Worm (Caenorhabditis elegans) whole organism, L3 larva: ENCODE results near the gene sru-45.
A peak's percentile ranks its signal among the peaks of the same experiment; 100 is the strongest.

ENCODE experiments used
- daf-12 ChIP-seq: fragments of 150-350 bp; optimal IDR thresholded peaks from 2 replicates; lab custom pipeline; 2014; ENCODE audit warnings: missing biosample characterization, missing genetic modification reagents, missing genetic modification characterization
- elt-2 ChIP-seq: sonication (generic microtip); optimal IDR thresholded peaks from 2 replicates; lab custom pipeline; 2016; ENCODE audit warnings: missing genetic modification reagents, mild to moderate bottlenecking, missing genetic modification characterization, missing compliant biosample characterization
- mml-1 ChIP-seq: fragments of 150-350 bp; sonication (generic microtip); optimal IDR thresholded peaks from 3 replicates; lab custom pipeline; 2014; ENCODE audit warnings: missing biosample characterization, missing genetic modification characterization
- pha-4 ChIP-seq: fragments of 150-350 bp; optimal IDR thresholded peaks from 2 replicates; lab custom pipeline; 2014; ENCODE audit warnings: missing biosample characterization, missing genetic modification reagents, missing genetic modification characterization
- pqm-1 ChIP-seq: fragments of 150-350 bp; optimal IDR thresholded peaks from 2 replicates; lab custom pipeline; 2017; ENCODE audit warnings: missing biosample characterization, missing genetic modification characterization, inconsistent platforms
- snpc-4 ChIP-seq: fragments of 150-350 bp; optimal IDR thresholded peaks from 2 replicates; lab custom pipeline; 2014; ENCODE audit warnings: missing biosample characterization, missing genetic modification characterization

Gene sru-45

DNA sequence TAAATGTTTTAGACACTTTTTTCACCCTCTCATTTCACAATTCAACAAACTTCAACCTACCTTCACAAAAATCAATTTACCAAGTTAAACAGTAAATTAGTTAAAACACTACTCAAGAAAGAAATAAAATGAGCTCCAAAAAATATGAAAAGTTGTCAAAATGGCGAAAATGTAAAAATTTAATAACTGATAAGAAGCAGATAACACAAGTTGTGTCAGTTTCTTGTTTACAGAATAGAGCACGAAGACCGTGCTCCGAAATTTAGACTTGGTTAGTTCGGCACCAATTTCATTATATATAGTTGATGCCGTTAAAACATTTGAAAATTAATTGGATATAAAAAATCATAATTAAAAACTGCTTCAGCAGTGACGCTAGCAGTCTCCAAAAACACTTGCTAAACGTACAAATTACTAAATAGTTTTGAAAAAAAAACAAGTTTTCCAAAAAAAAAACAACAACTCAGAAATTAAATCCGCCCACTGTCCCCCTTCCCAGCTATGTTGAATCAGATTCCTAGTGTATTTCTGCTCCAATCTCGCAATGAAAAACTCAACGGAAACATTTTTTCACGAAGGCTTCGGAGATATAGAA is 45.1 kb downstream of the sru-45 start, which contains the start of gene srw-54:
Gene srw-54, plus strand, starts transcription at position 545 of the 595 bp plus-strand sequence.
- no peak for TF ChIP-seq mml-1 (tag; lab: Kevin White, UChicago)
- TF ChIP-seq pqm-1 = peak; percentile 33
- peak; percentile 66 for TF ChIP-seq pha-4
- no peak for TF ChIP-seq daf-12 (tag; lab: Kevin White, UChicago)
- peak; percentile 76 for TF ChIP-seq elt-2 (tag; lab: Kevin White, UChicago)
- no peak for TF ChIP-seq snpc-4
